Worm (Caenorhabditis elegans) whole organism, early embryonic: ENCODE results near the gene rap-1.

Experiments
- B0310.2 ChIP-seq: sonication (generic microtip); optimal IDR thresholded peaks from 2 replicates; lab custom pipeline; 2016; ENCODE audit warnings: mild to moderate bottlenecking, missing genetic modification characterization, missing compliant biosample characterization
- F13C5.2 ChIP-seq: sonication (generic microtip); optimal IDR thresholded peaks from 2 replicates; lab custom pipeline; 2017; ENCODE audit warnings: mild to moderate bottlenecking, missing genetic modification characterization, inconsistent platforms, missing compliant biosample characterization
- aly-1 ChIP-seq: sonication (generic microtip); optimal IDR thresholded peaks from 2 replicates; lab custom pipeline; 2016; ENCODE audit warnings: missing genetic modification characterization, missing compliant biosample characterization
- ama-1 ChIP-seq: fragments of 150-350 bp; optimal IDR thresholded peaks from 2 replicates; lab custom pipeline; 2014
- ceh-13 ChIP-seq: fragments of 200-800 bp; sonication (Bioruptor generic); optimal IDR thresholded peaks from 2 replicates; lab custom pipeline; 2018; ENCODE audit warnings: mild to moderate bottlenecking, missing genetic modification characterization, missing compliant biosample characterization
- ceh-36 ChIP-seq: sonication (generic microtip); optimal IDR thresholded peaks from 2 replicates; lab custom pipeline; 2016; ENCODE audit warnings: missing genetic modification characterization, inconsistent platforms, missing compliant biosample characterization
- ets-7 ChIP-seq: sonication (generic microtip); optimal IDR thresholded peaks from 2 replicates; lab custom pipeline; 2016; ENCODE audit warnings: missing genotype, missing genetic modification characterization, missing compliant biosample characterization
- flt-1 ChIP-seq: fragments of 200-800 bp; sonication (Bioruptor generic); IDR thresholded peaks from 2 replicates; pipeline ENCODE4 v1.3.6; 2022; ENCODE audit warnings: missing genetic modification characterization, missing compliant biosample characterization
- hmbx-1 ChIP-seq: sonication (generic microtip); optimal IDR thresholded peaks from 2 replicates; lab custom pipeline; 2016; ENCODE audit warnings: mild to moderate bottlenecking, missing genetic modification characterization, missing compliant biosample characterization
- hmg-4 ChIP-seq: fragments of 200-800 bp; sonication (Bioruptor generic); optimal IDR thresholded peaks from 2 replicates; lab custom pipeline; 2018; ENCODE audit warnings: mild to moderate bottlenecking, missing genetic modification characterization, missing compliant biosample characterization
- hnd-1 ChIP-seq: sonication (generic microtip); optimal IDR thresholded peaks from 2 replicates; lab custom pipeline; 2016; ENCODE audit warnings: missing genetic modification characterization, missing compliant biosample characterization
- pes-1 ChIP-seq: fragments of 200-800 bp; sonication (Bioruptor generic); IDR thresholded peaks from 2 replicates; pipeline ENCODE4 v1.3.6; 2022; ENCODE audit warnings: missing genetic modification reagents, missing genetic modification characterization, missing compliant biosample characterization
- scrt-1 ChIP-seq: fragments of 200-800 bp; sonication (Bioruptor generic); IDR thresholded peaks from 2 replicates; pipeline ENCODE4 v1.3.6; 2022; ENCODE audit warnings: missing genetic modification characterization, missing compliant biosample characterization
- sea-1 ChIP-seq: fragments of 200-800 bp; sonication (Bioruptor generic); conservative IDR thresholded peaks from 2 replicates; pipeline ENCODE4 v1.3.6; 2022; ENCODE audit warnings: missing genetic modification characterization, missing compliant biosample characterization
- tbx-11 ChIP-seq: fragments of 200-800 bp; sonication (Bioruptor generic); IDR thresholded peaks from 2 replicates; pipeline ENCODE4 v1.3.6; 2022; ENCODE audit warnings: missing genetic modification characterization, missing compliant biosample characterization
- tbx-37 ChIP-seq: fragments of 200-800 bp; sonication (Bioruptor generic); conservative IDR thresholded peaks from 2 replicates; pipeline ENCODE4 v1.3.6; 2022; ENCODE audit warnings: missing genetic modification reagents, missing genetic modification characterization, missing compliant biosample characterization
- tra-4 ChIP-seq: sonication (generic microtip); optimal IDR thresholded peaks from 2 replicates; lab custom pipeline; 2017; ENCODE audit warnings: missing genetic modification characterization, missing compliant biosample characterization

rap-1 gene

ce11 chrIV:8918790-8919189 lies at the start of gene rap-1:
rap-1 (minus strand) TSS chrIV:8918890.
- TF ChIP-seq B0310.2 (tag; lab: Kevin White, UChicago) = no peak
- no peak for TF ChIP-seq ama-1 (lab: Kevin White, UChicago)
- TF ChIP-seq flt-1 = no peak
- no peak for TF ChIP-seq aly-1 (tag; lab: Kevin White, UChicago)
- no peak for TF ChIP-seq tbx-11 (GFP tag; lab: Robert Waterston, UW)
- no peak for TF ChIP-seq hmbx-1
- TF ChIP-seq sea-1 = no peak
- no peak for TF ChIP-seq tra-4 (tag; lab: Kevin White, UChicago)
- no peak for TF ChIP-seq scrt-1 (GFP tag; lab: Robert Waterston, UW)
- no peak for TF ChIP-seq ceh-13 (GFP tag; lab: Kevin White, UChicago)
- no peak for TF ChIP-seq hnd-1

ce11 chrIV:8967990-8968389 lies 49.3 kb upstream of the rap-1 start, which contains the start of gene suex-2:
suex-2 (plus strand) TSS chrIV:8968290.
- TF ChIP-seq hnd-1 = no peak
- TF ChIP-seq flt-1 = no peak
- TF ChIP-seq tbx-37 (GFP tag; lab: Robert Waterston, UW) = no peak
- TF ChIP-seq B0310.2 (tag; lab: Kevin White, UChicago) = no peak
- TF ChIP-seq tbx-11 (GFP tag; lab: Robert Waterston, UW) = no peak
- no peak for TF ChIP-seq sea-1
- TF ChIP-seq ets-7 = no peak
- no peak for TF ChIP-seq pes-1

ce11 chrIV:8965883-8966282 lies 47.2 kb upstream of the rap-1 start, which contains the start of gene C53B4.2:
C53B4.2 (plus strand) TSS chrIV:8966183.
- TF ChIP-seq tbx-11 (GFP tag; lab: Robert Waterston, UW) (no peak), ets-7 (no peak), hmbx-1 (no peak), pes-1 (no peak), hmg-4 (no peak), F13C5.2 (tag; lab: Kevin White, UChicago) (no peak), B0310.2 (tag; lab: Kevin White, UChicago) (no peak), sea-1 (no peak), hnd-1 (no peak), ceh-36 (no peak), flt-1 (no peak), tra-4 (tag; lab: Kevin White, UChicago) (no peak), aly-1 (tag; lab: Kevin White, UChicago) (no peak), ama-1 (lab: Kevin White, UChicago) (no peak), tbx-37 (GFP tag; lab: Robert Waterston, UW) (no peak)

- peak; percentile 78 for TF ChIP-seq tbx-37 (GFP tag; lab: Robert Waterston, UW)
- TF ChIP-seq sea-1 = peak; percentile 84
- TF ChIP-seq flt-1 = peak; percentile 87
- TF ChIP-seq scrt-1 (GFP tag; lab: Robert Waterston, UW) = peak; percentile 86
- TF ChIP-seq tbx-11 (GFP tag; lab: Robert Waterston, UW) = peak; percentile 82
- TF ChIP-seq pes-1 = peak; percentile 92
Measured at ce11 chrIV:8964042-8964441, 45.4 kb upstream of the rap-1 start.

- no peak for TF ChIP-seq tbx-11 (GFP tag; lab: Robert Waterston, UW)
- no peak for TF ChIP-seq hnd-1
- no peak for TF ChIP-seq pes-1
- TF ChIP-seq B0310.2 (tag; lab: Kevin White, UChicago) = no peak
Measured at ce11 chrIV:8956189-8956588, 37.5 kb upstream of the rap-1 start, which contains the start of gene tpra-1. tpra-1 (plus strand) TSS chrIV:8956489.

ce11 chrIV:8954126-8954525 lies 35.4 kb upstream of the rap-1 start:
- no peak for TF ChIP-seq hmg-4

- TF ChIP-seq tra-4 (tag; lab: Kevin White, UChicago) (no peak), pes-1 (no peak), tbx-37 (GFP tag; lab: Robert Waterston, UW) (no peak), scrt-1 (GFP tag; lab: Robert Waterston, UW) (no peak), flt-1 (no peak), B0310.2 (tag; lab: Kevin White, UChicago) (no peak), sea-1 (no peak), aly-1 (tag; lab: Kevin White, UChicago) (no peak), ceh-36 (no peak), ets-7 (no peak), ama-1 (lab: Kevin White, UChicago) (no peak), ceh-13 (GFP tag; lab: Kevin White, UChicago) (no peak), tbx-11 (GFP tag; lab: Robert Waterston, UW) (no peak), F13C5.2 (tag; lab: Kevin White, UChicago) (no peak), hmbx-1 (no peak), hnd-1 (no peak), hmg-4 (no peak)
Measured at ce11 chrIV:8951953-8952567, 33.4 kb upstream of the rap-1 start.

ce11 chrIV:8949078-8950039 lies 30.7 kb upstream of the rap-1 start:
- TF ChIP-seq pes-1 (no peak), scrt-1 (GFP tag; lab: Robert Waterston, UW) (no peak), ceh-36 (no peak), ama-1 (lab: Kevin White, UChicago) (no peak), hmbx-1 (no peak), ceh-13 (GFP tag; lab: Kevin White, UChicago) (no peak), hmg-4 (no peak), B0310.2 (tag; lab: Kevin White, UChicago) (no peak), hnd-1 (no peak), F13C5.2 (tag; lab: Kevin White, UChicago) (no peak), aly-1 (tag; lab: Kevin White, UChicago) (no peak), ets-7 (no peak), tbx-37 (GFP tag; lab: Robert Waterston, UW) (no peak), tra-4 (tag; lab: Kevin White, UChicago) (no peak), flt-1 (no peak)
